Fruit fly (Drosophila melanogaster): Measurements from ENCODE around the gene ND-B14.5A.

Gene ND-B14.5A

dm6 chrX:2141854-2142216, 30.5 kb upstream of the ND-B14.5A start (continued):
- TF ChIP-seq CG12104 (GFP tag; optimal IDR thresholded peaks at IDR 0.05) (peak; percentile 47), CG13424 (tag; optimal IDR thresholded peaks at IDR 0.05) (peak; percentile 52), mirr (GFP tag; optimal IDR thresholded peaks at IDR 0.05) (peak; percentile 97), CG8290 (GFP tag; optimal IDR thresholded peaks at IDR 0.05) (no peak), CG8290 (tag; optimal IDR thresholded peaks at IDR 0.05) (peak in 1 of 2 experiments; percentile 89), da (GFP tag; optimal IDR thresholded peaks at IDR 0.05) (no peak), zfh1 (GFP tag; IDR thresholded peaks at IDR 0.05) (0 out of 3 replicates have a peak, but pooled peaks have one; percentile 10), nerfin-1 (tag; optimal IDR thresholded peaks at IDR 0.05) (peak; percentile 20), HLH3B (GFP tag; IDR thresholded peaks at IDR 0.05) (peak; percentile 20; the same call in 1 of the 2 replicates), CG12155 (GFP tag; optimal IDR thresholded peaks at IDR 0.05) (peak; percentile 25), CG8765 (GFP tag; IDR thresholded peaks at IDR 0.05) (no peak), schlank (tag; optimal IDR thresholded peaks at IDR 0.05) (peak; percentile 65), dan (GFP tag; IDR thresholded peaks at IDR 0.05) (no peak), B-H2 (GFP tag; optimal IDR thresholded peaks at IDR 0.05) (peak; percentile 32), chif (GFP tag; optimal IDR thresholded peaks at IDR 0.05) (no peak), CG13123 (GFP tag; optimal IDR thresholded peaks at IDR 0.05) (peak; percentile 48), phol (tag; optimal IDR thresholded peaks at IDR 0.05) (peak; percentile 27), gce (GFP tag; IDR thresholded peaks at IDR 0.05) (peak; percentile 8; the same call in 1 of the 3 replicates), CG18619 (GFP tag; optimal IDR thresholded peaks at IDR 0.05) (peak; percentile 23), Mad (GFP tag; optimal IDR thresholded peaks at IDR 0.05) (peak; percentile 21), pho (GFP tag; optimal IDR thresholded peaks at IDR 0.05) (peak; percentile 10), CG11695 (GFP tag; IDR thresholded peaks at IDR 0.05) (peak; percentile 48; the same call in 1 of the 3 replicates), CG11085 (GFP tag; IDR thresholded peaks at IDR 0.05) (0 out of 2 replicates have a peak, but pooled peaks have one; percentile 15), CoRest (tag; optimal IDR thresholded peaks at IDR 0.05) (peak; percentile 50), Sin3A (optimal IDR thresholded peaks at IDR 0.05) (no peak), bsh (GFP tag; optimal IDR thresholded peaks at IDR 0.05) (peak in 1 of 2 experiments; percentile 46), Poxn (GFP tag; IDR thresholded peaks at IDR 0.05) (no peak), CG3726 (GFP tag; IDR thresholded peaks at IDR 0.05) (no peak), salm (tag; optimal IDR thresholded peaks at IDR 0.05) (peak; percentile 17), Vsx1 (GFP tag; optimal IDR thresholded peaks at IDR 0.05) (peak; percentile 61), Fer1 (GFP tag; optimal IDR thresholded peaks at IDR 0.05) (peak; percentile 42), ara (GFP tag; IDR thresholded peaks at IDR 0.05) (0 out of 2 replicates have a peak, but pooled peaks have one; percentile 39), CG18599 (GFP tag; optimal IDR thresholded peaks at IDR 0.05) (peak; percentile 72), CG10543 (GFP tag; optimal IDR thresholded peaks at IDR 0.05) (peak; percentile 73), D19B (GFP tag; optimal IDR thresholded peaks at IDR 0.05) (no peak), fd96Cb (tag; optimal IDR thresholded peaks at IDR 0.05) (peak; percentile 30), CG1602 (GFP tag; optimal IDR thresholded peaks at IDR 0.05) (no peak), gsb (GFP tag; IDR thresholded peaks at IDR 0.05) (peak; percentile 31; the same call in 1 of the 2 replicates), otp (GFP tag; IDR thresholded peaks at IDR 0.05) (0 out of 3 replicates have a peak, but pooled peaks have one; percentile 35), mam (GFP tag; optimal IDR thresholded peaks at IDR 0.05) (no peak), grau (tag; optimal IDR thresholded peaks at IDR 0.05) (peak; percentile 68), CG15011 (GFP tag; optimal IDR thresholded peaks at IDR 0.05) (peak; percentile 38), az2 (GFP tag; optimal IDR thresholded peaks at IDR 0.05) (peak; percentile 13), CG10654 (GFP tag; optimal IDR thresholded peaks at IDR 0.05) (peak; percentile 25), bcd (GFP tag; optimal IDR thresholded peaks at IDR 0.05) (peak; percentile 11), toy (GFP tag; IDR thresholded peaks at IDR 0.05) (no peak), E2f2 (GFP tag; IDR thresholded peaks at IDR 0.05) (no peak; the same call in 1 of the 2 replicates), br (optimal IDR thresholded peaks at IDR 0.05) (no peak), CG14710 (tag; optimal IDR thresholded peaks at IDR 0.05) (peak; percentile 0), croc (GFP tag; conservative IDR thresholded peaks at IDR 0.05) (no peak), sob (GFP tag; IDR thresholded peaks at IDR 0.05) (peak; percentile 55; the same call in 1 of the 2 replicates), crp (GFP tag; optimal IDR thresholded peaks at IDR 0.05) (no peak)
